Worm (Caenorhabditis elegans) whole organism, mixed stage, embryonic: ENCODE measurements around the gene col-146.
A peak's percentile ranks its signal among the peaks of the same experiment; 100 is the strongest.

Experiments
- blmp-1 ChIP-seq: fragments of 150-350 bp; optimal IDR thresholded peaks from 2 replicates; lab custom pipeline; 2014; ENCODE audit warnings: missing biosample characterization, missing genetic modification characterization
- elt-3 ChIP-seq: fragments of 150-350 bp; optimal IDR thresholded peaks from 2 replicates; lab custom pipeline; 2014; ENCODE audit warnings: missing biosample characterization, missing genetic modification characterization
- ham-2 ChIP-seq: fragments of 200-800 bp; sonication (Bioruptor generic); optimal IDR thresholded peaks from 2 replicates; lab custom pipeline; 2018; ENCODE audit warnings: mild to moderate bottlenecking, missing genetic modification characterization, missing compliant biosample characterization
- hlh-1 ChIP-seq: fragments of 150-350 bp; optimal IDR thresholded peaks from 2 replicates; lab custom pipeline; 2014; ENCODE audit warnings: missing biosample characterization, missing genetic modification reagents, missing genetic modification characterization
- lin-13 ChIP-seq: fragments of 150-350 bp; optimal IDR thresholded peaks from 2 replicates; lab custom pipeline; 2014; ENCODE audit warnings: missing biosample characterization, missing genetic modification characterization
- lsy-2 ChIP-seq: fragments of 150-350 bp; optimal IDR thresholded peaks from 2 replicates; lab custom pipeline; 2014; ENCODE audit warnings: missing biosample characterization, missing genetic modification characterization
- mls-2 ChIP-seq: sonication (generic microtip); optimal IDR thresholded peaks from 2 replicates; lab custom pipeline; 2016; ENCODE audit warnings: mild to moderate bottlenecking, missing genetic modification characterization, moderate library complexity, missing compliant biosample characterization
- nhr-12 ChIP-seq: fragments of 150-350 bp; optimal IDR thresholded peaks from 2 replicates; lab custom pipeline; 2014; ENCODE audit warnings: missing biosample characterization, missing genetic modification characterization
- nhr-237 ChIP-seq: fragments of 150-350 bp; optimal IDR thresholded peaks from 2 replicates; lab custom pipeline; 2014; ENCODE audit warnings: missing biosample characterization, missing genetic modification characterization
- nhr-76 ChIP-seq: sonication (generic microtip); optimal IDR thresholded peaks from 2 replicates; lab custom pipeline; 2017; ENCODE audit warnings: missing biosample characterization, missing genetic modification characterization
- pha-4 ChIP-seq: fragments of 150-350 bp; optimal IDR thresholded peaks from 2 replicates; lab custom pipeline; 2018; ENCODE audit warnings: missing biosample characterization, missing genetic modification reagents, missing genetic modification characterization
- snpc-4 ChIP-seq: fragments of 150-350 bp; optimal IDR thresholded peaks from 2 replicates; lab custom pipeline; 2014; ENCODE audit warnings: missing biosample characterization, missing genetic modification characterization
- unc-39 ChIP-seq: fragments of 150-350 bp; optimal IDR thresholded peaks from 2 replicates; lab custom pipeline; 2014; ENCODE audit warnings: missing biosample characterization, missing genetic modification characterization
- unc-62 ChIP-seq: fragments of 150-350 bp; optimal IDR thresholded peaks from 2 replicates; lab custom pipeline; 2014; ENCODE audit warnings: missing biosample characterization, missing genetic modification reagents, missing genetic modification characterization

DNA sequence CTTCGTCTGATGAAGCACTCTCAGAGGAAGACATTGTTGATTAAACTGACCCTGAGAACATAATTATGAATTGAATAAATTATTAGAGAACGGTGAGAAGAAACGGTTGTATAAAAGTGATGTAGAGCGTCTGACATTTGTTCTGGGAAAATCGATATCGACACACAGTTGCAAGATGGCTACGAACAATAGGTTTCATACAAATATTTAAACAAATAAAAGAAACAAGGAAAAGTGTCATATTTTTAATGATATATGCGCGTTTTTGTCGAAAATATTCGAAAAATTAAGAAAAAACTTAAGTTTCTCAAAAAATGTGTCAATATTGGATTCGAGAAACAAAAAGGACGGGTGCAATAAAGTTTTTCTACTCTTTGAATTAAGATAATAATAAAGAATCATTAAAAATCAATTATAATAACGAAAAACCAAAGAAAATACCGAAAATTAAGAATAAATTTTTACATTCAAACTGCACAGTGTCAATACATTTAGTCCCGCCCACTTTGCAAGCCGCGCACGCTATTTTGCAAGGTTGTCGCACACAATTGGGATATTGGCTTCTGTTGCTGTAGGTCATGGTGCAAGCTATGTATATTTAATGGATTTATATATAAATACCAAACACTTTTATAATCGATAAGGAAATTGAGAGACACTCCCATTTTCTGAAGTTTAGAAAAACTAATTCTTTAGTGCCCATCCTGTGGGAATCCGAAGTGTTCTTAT is 47.0 kb upstream of the col-146 start, which contains the start of gene rtfo-1:
- peak; percentile 24 for TF ChIP-seq pha-4 (tag; lab: Kevin White, UChicago)
- peak; percentile 65 for TF ChIP-seq hlh-1 (tag; lab: Kevin White, UChicago)
- TF ChIP-seq elt-3 (tag; lab: Kevin White, UChicago) = no peak
- TF ChIP-seq nhr-76 (tag; lab: Kevin White, UChicago) = peak; percentile 69
- peak; percentile 54 for TF ChIP-seq ham-2 (GFP tag; lab: Kevin White, UChicago)
- TF ChIP-seq snpc-4 (tag; lab: Kevin White, UChicago) = no peak
- TF ChIP-seq mls-2 (tag; lab: Kevin White, UChicago) = peak; percentile 54
- no peak for TF ChIP-seq unc-39 (tag; lab: Kevin White, UChicago)
- no peak for TF ChIP-seq unc-62 (GFP tag; lab: Kevin White, UChicago)
- peak; percentile 6 for TF ChIP-seq nhr-237 (tag; lab: Kevin White, UChicago)
- no peak for TF ChIP-seq nhr-12 (tag; lab: Kevin White, UChicago)
- peak; percentile 25 for TF ChIP-seq blmp-1 (tag; lab: Kevin White, UChicago)
- TF ChIP-seq lsy-2 (tag; lab: Kevin White, UChicago) = peak; percentile 26
- TF ChIP-seq lin-13 = peak; percentile 39
